Worm (Caenorhabditis elegans) whole organism, L2 larva: ENCODE measurements around the gene R160.10.
A peak's percentile ranks its signal among the peaks of the same experiment; 100 is the strongest.

Experiments
- dmd-4 ChIP-seq: sonication (generic microtip); optimal IDR thresholded peaks from 2 replicates; lab custom pipeline; 2017; ENCODE audit warnings: missing biosample characterization, missing genetic modification characterization
- elt-3 ChIP-seq: sonication (generic microtip); optimal IDR thresholded peaks from 2 replicates; lab custom pipeline; 2017; ENCODE audit warnings: missing biosample characterization, missing genetic modification characterization
- gmeb-1 ChIP-seq: fragments of 150-350 bp; optimal IDR thresholded peaks from 2 replicates; lab custom pipeline; 2014; ENCODE audit warnings: missing biosample characterization, missing genetic modification characterization
- lin-11 ChIP-seq: fragments of 150-350 bp; sonication (generic microtip); optimal IDR thresholded peaks from 2 replicates; lab custom pipeline; 2014; ENCODE audit warnings: missing biosample characterization, missing genetic modification characterization, inconsistent platforms, mixed read lengths
- mbf-1 ChIP-seq: sonication (generic microtip); optimal IDR thresholded peaks from 2 replicates; lab custom pipeline; 2017; ENCODE audit warnings: missing biosample characterization, missing genetic modification characterization
- nhr-23 ChIP-seq: fragments of 150-350 bp; optimal IDR thresholded peaks from 2 replicates; lab custom pipeline; 2014; ENCODE audit warnings: missing biosample characterization, missing genetic modification reagents, missing genetic modification characterization
- sem-4 ChIP-seq: fragments of 150-350 bp; optimal IDR thresholded peaks from 2 replicates; lab custom pipeline; 2014; ENCODE audit warnings: missing biosample characterization, missing genetic modification reagents, missing genetic modification characterization
- sma-3 ChIP-seq: sonication (generic microtip); optimal IDR thresholded peaks from 2 replicates; lab custom pipeline; 2016; ENCODE audit warnings: missing genetic modification reagents, missing genetic modification characterization, missing compliant biosample characterization
- sma-9 ChIP-seq, 2 experiments: fragments of 150-350 bp in 1 of 2; sonication (generic microtip) in 1 of 2; optimal IDR thresholded peaks; 2 replicates each; lab custom pipeline; 2014 to 2016; ENCODE audit warnings: missing genetic modification characterization in 2 of 2, mild to moderate bottlenecking in 1 of 2, missing biosample characterization in 1 of 2, missing compliant biosample characterization in 1 of 2, missing genetic modification reagents in 1 of 2, moderate library complexity in 1 of 2
- ztf-4 ChIP-seq: fragments of 150-350 bp; optimal IDR thresholded peaks from 2 replicates; lab custom pipeline; 2014; ENCODE audit warnings: missing biosample characterization, missing genetic modification characterization

Gene R160.10

ce11 chrX:4320563-4320962, 46.8 kb downstream of the R160.10 start, which contains the start of gene dop-6:
Gene dop-6 (plus strand): TSS chrX:4320863.
- TF ChIP-seq sma-3 (GFP tag; lab: Kevin White, UChicago) (no peak), sem-4 (tag; lab: Kevin White, UChicago) (no peak), ztf-4 (no peak), nhr-23 (no peak), dmd-4 (tag; lab: Kevin White, UChicago) (no peak), mbf-1 (tag; lab: Kevin White, UChicago) (no peak), elt-3 (tag; lab: Kevin White, UChicago) (no peak), gmeb-1 (tag; lab: Kevin White, UChicago) (no peak)

ce11 chrX:4317095-4317494, 50.2 kb downstream of the R160.10 start:
- TF ChIP-seq lin-11 (tag; lab: Kevin White, UChicago) = no peak
- peak; percentile 20 for TF ChIP-seq sma-9 (GFP tag; optimal IDR thresholded peaks at IDR 0.05; lab: Kevin White, UChicago)
- no peak for TF ChIP-seq sma-9 (tag; optimal IDR thresholded peaks at IDR 0.05; lab: Kevin White, UChicago)
